Fruit fly (Drosophila melanogaster): ENCODE measurements around the gene CG10359.
A peak's percentile ranks its signal among the peaks of the same experiment; 100 is the strongest.

Gene CG10359

dm6 chr3L:3638587-3639312, 26.8 kb downstream of the CG10359 start (continued):
- peak; percentile 27 for TF ChIP-seq Jarid2 (GFP tag; optimal IDR thresholded peaks at IDR 0.05)
- TF ChIP-seq CG32532 (GFP tag; IDR thresholded peaks at IDR 0.05), result no peak
- TF ChIP-seq CG6765 (GFP tag; optimal IDR thresholded peaks at IDR 0.05), result no peak
- TF ChIP-seq sob (GFP tag; IDR thresholded peaks at IDR 0.05), result peak; percentile 36; the same call in 1 of the 2 replicates
- TF ChIP-seq CG4820 (GFP tag; optimal IDR thresholded peaks at IDR 0.05), result peak; percentile 66
- TF ChIP-seq CG15696 (tag; optimal IDR thresholded peaks at IDR 0.05), result peak; percentile 79
- TF ChIP-seq CG7839 (tag; optimal IDR thresholded peaks at IDR 0.05), result peak; percentile 83
- TF ChIP-seq CG10209 (GFP tag; optimal IDR thresholded peaks at IDR 0.05), result peak; percentile 80
- TF ChIP-seq CG14965 (GFP tag; optimal IDR thresholded peaks at IDR 0.05; ENCODE audit: borderline replicate concordance), result no peak
- TF ChIP-seq D19B (GFP tag; optimal IDR thresholded peaks at IDR 0.05), result no peak
- peak; percentile 21 for TF ChIP-seq sima (GFP tag; optimal IDR thresholded peaks at IDR 0.05)
- peak; percentile 54 for TF ChIP-seq CG16863 (GFP tag; optimal IDR thresholded peaks at IDR 0.05)
- no peak for TF ChIP-seq B-H2 (GFP tag; optimal IDR thresholded peaks at IDR 0.05)
- peak; percentile 69; the same call in 1 of the 3 replicates for TF ChIP-seq z (GFP tag; IDR thresholded peaks at IDR 0.05)
- TF ChIP-seq CG12769 (tag; optimal IDR thresholded peaks at IDR 0.05), result no peak
- TF ChIP-seq Fer3 (tag; optimal IDR thresholded peaks at IDR 0.05), result peak; percentile 4
- peak; percentile 41 for TF ChIP-seq CG6813 (GFP tag; optimal IDR thresholded peaks at IDR 0.05)
- peak; percentile 76 for TF ChIP-seq CG1233 (GFP tag; optimal IDR thresholded peaks at IDR 0.05)
- no peak for TF ChIP-seq her (GFP tag; optimal IDR thresholded peaks at IDR 0.05)
- TF ChIP-seq CG6683 (GFP tag; optimal IDR thresholded peaks at IDR 0.05), result peak; percentile 26
- no peak for TF ChIP-seq p53 (GFP tag; optimal IDR thresholded peaks at IDR 0.05)
- peak; percentile 69; the same call in 2 of the 3 replicates for TF ChIP-seq otp (GFP tag; IDR thresholded peaks at IDR 0.05)
- TF ChIP-seq CHES-1-like (GFP tag; optimal IDR thresholded peaks at IDR 0.05), result no peak
- TF ChIP-seq CG43689 (GFP tag; IDR thresholded peaks at IDR 0.05), result no peak
- TF ChIP-seq Hr51 (GFP tag; optimal IDR thresholded peaks at IDR 0.05), result peak; percentile 45 to 70
- TF ChIP-seq grn (GFP tag; optimal IDR thresholded peaks at IDR 0.05), result peak; percentile 7
- no peak for TF ChIP-seq knrl (GFP tag; IDR thresholded peaks at IDR 0.05; ENCODE audit: partially characterized antibody)
- peak; percentile 65 to 68 for TF ChIP-seq Pdp1 (GFP tag; optimal IDR thresholded peaks at IDR 0.05)
- TF ChIP-seq cwo (GFP tag; optimal IDR thresholded peaks at IDR 0.05), result no peak
- peak; percentile 74 for TF ChIP-seq CG7745 (tag; optimal IDR thresholded peaks at IDR 0.05)
- TF ChIP-seq eyg (GFP tag; optimal IDR thresholded peaks at IDR 0.05), result no peak
- no peak for TF ChIP-seq CG4328 (GFP tag; optimal IDR thresholded peaks at IDR 0.05)
- no peak for TF ChIP-seq CG13894 (tag; optimal IDR thresholded peaks at IDR 0.05)
- peak; percentile 65 to 80 for TF ChIP-seq dpn (GFP tag; optimal IDR thresholded peaks at IDR 0.05)
- TF ChIP-seq kni (GFP tag; optimal IDR thresholded peaks at IDR 0.05), result peak; percentile 62
- TF ChIP-seq Six4 (GFP tag; optimal IDR thresholded peaks at IDR 0.05), result peak; percentile 72
- peak; percentile 21; the same call in 1 of the 2 replicates for TF ChIP-seq wor (GFP tag; IDR thresholded peaks at IDR 0.05)
- TF ChIP-seq CG31365 (tag; optimal IDR thresholded peaks at IDR 0.05), result no peak
- TF ChIP-seq ems (GFP tag; optimal IDR thresholded peaks at IDR 0.05), result peak; percentile 51
- TF ChIP-seq sd (tag; optimal IDR thresholded peaks at IDR 0.05), result peak; percentile 27
- no peak for TF ChIP-seq CG1832 (GFP tag; optimal IDR thresholded peaks at IDR 0.05)
- peak; percentile 5 to 90 for TF ChIP-seq bsh (GFP tag; optimal IDR thresholded peaks at IDR 0.05)
- no peak for TF ChIP-seq crol (GFP tag; IDR thresholded peaks at IDR 0.05)
- TF ChIP-seq repo (GFP tag; optimal IDR thresholded peaks at IDR 0.05), result peak; percentile 16
- peak; percentile 74; the same call in 1 of the 2 replicates for TF ChIP-seq sens-2 (GFP tag; IDR thresholded peaks at IDR 0.05)
- TF ChIP-seq crc (GFP tag; optimal IDR thresholded peaks at IDR 0.05), result peak; percentile 52
- TF ChIP-seq CG2712 (tag; optimal IDR thresholded peaks at IDR 0.05), result peak; percentile 92
- no peak for TF ChIP-seq hb (GFP tag; IDR thresholded peaks at IDR 0.05; ENCODE audit: partially characterized antibody)
